Worm (Caenorhabditis elegans): ENCODE data around the gene cutl-9.

cutl-9 gene

ce11 chrII:10654435-10654834, 32.4 kb downstream of the cutl-9 start:
- TF ChIP-seq ceh-36 (tag; optimal IDR thresholded peaks at IDR 0.05) (no peak), ets-7 (tag; optimal IDR thresholded peaks at IDR 0.05) (no peak), hmbx-1 (tag; optimal IDR thresholded peaks at IDR 0.05) (no peak), tbx-11 (GFP tag; IDR thresholded peaks at IDR 0.05) (no peak), sea-1 (GFP tag; conservative IDR thresholded peaks at IDR 0.05) (no peak), B0310.2 (tag; optimal IDR thresholded peaks at IDR 0.05) (no peak), ama-1 (optimal IDR thresholded peaks at IDR 0.05) (no peak), pes-1 (GFP tag; IDR thresholded peaks at IDR 0.05) (no peak), F13C5.2 (tag; optimal IDR thresholded peaks at IDR 0.05) (no peak)

- TF ChIP-seq aly-1 (tag; optimal IDR thresholded peaks at IDR 0.05) (no peak), ceh-36 (tag; optimal IDR thresholded peaks at IDR 0.05) (no peak), tbx-37 (GFP tag; conservative IDR thresholded peaks at IDR 0.05) (no peak)
Measured at ce11 chrII:10656395-10656794, 34.3 kb downstream of the cutl-9 start.

- no peak for TF ChIP-seq scrt-1 (GFP tag; IDR thresholded peaks at IDR 0.05)
- no peak for TF ChIP-seq aly-1 (tag; optimal IDR thresholded peaks at IDR 0.05)
- TF ChIP-seq sea-1 (GFP tag; conservative IDR thresholded peaks at IDR 0.05), result 0 out of 2 replicates have a peak, but pooled peaks have one; percentile 9
Measured at ce11 chrII:10657632-10658108, 35.6 kb downstream of the cutl-9 start, which contains the start of gene lact-3. TSS of gene lact-3 (minus strand) at chrII:10657682.

- no peak for TF ChIP-seq tbx-37 (GFP tag; conservative IDR thresholded peaks at IDR 0.05)
- no peak for TF ChIP-seq B0310.2 (tag; optimal IDR thresholded peaks at IDR 0.05)
- TF ChIP-seq ceh-36 (tag; optimal IDR thresholded peaks at IDR 0.05), result no peak
- TF ChIP-seq ceh-13 (GFP tag; optimal IDR thresholded peaks at IDR 0.05), result no peak
- TF ChIP-seq pes-1 (GFP tag; IDR thresholded peaks at IDR 0.05), result no peak
- no peak for TF ChIP-seq F13C5.2 (tag; optimal IDR thresholded peaks at IDR 0.05)
- TF ChIP-seq hmg-4 (GFP tag; optimal IDR thresholded peaks at IDR 0.05), result no peak
- no peak for TF ChIP-seq ets-7 (tag; optimal IDR thresholded peaks at IDR 0.05)
- no peak for TF ChIP-seq aly-1 (tag; optimal IDR thresholded peaks at IDR 0.05)
- no peak for TF ChIP-seq hmbx-1 (tag; optimal IDR thresholded peaks at IDR 0.05)
- TF ChIP-seq tra-4 (tag; optimal IDR thresholded peaks at IDR 0.05), result no peak
- TF ChIP-seq sea-1 (GFP tag; conservative IDR thresholded peaks at IDR 0.05), result no peak
- no peak for TF ChIP-seq scrt-1 (GFP tag; IDR thresholded peaks at IDR 0.05)
- no peak for TF ChIP-seq flt-1 (GFP tag; IDR thresholded peaks at IDR 0.05)
- TF ChIP-seq tbx-11 (GFP tag; IDR thresholded peaks at IDR 0.05), result no peak
- TF ChIP-seq ama-1 (optimal IDR thresholded peaks at IDR 0.05), result no peak
- TF ChIP-seq hnd-1 (tag; optimal IDR thresholded peaks at IDR 0.05), result no peak
Measured at ce11 chrII:10658576-10659256, 36.7 kb downstream of the cutl-9 start, which contains the start of the genes snu-13 and rsp-7. TSS of gene snu-13 (minus strand) at chrII:10658626. TSS of gene rsp-7 (plus strand) at chrII:10659206.

ce11 chrII:10659585-10659984, 37.5 kb downstream of the cutl-9 start:
- TF ChIP-seq pes-1 (GFP tag; IDR thresholded peaks at IDR 0.05), result no peak
- TF ChIP-seq hnd-1 (tag; optimal IDR thresholded peaks at IDR 0.05), result no peak
- no peak for TF ChIP-seq scrt-1 (GFP tag; IDR thresholded peaks at IDR 0.05)
- no peak for TF ChIP-seq flt-1 (GFP tag; IDR thresholded peaks at IDR 0.05)

ce11 chrII:10660892-10661291, 38.8 kb downstream of the cutl-9 start, which contains the start of gene marc-2:
TSS of gene marc-2 (minus strand) at chrII:10660992.
- TF ChIP-seq ama-1 (optimal IDR thresholded peaks at IDR 0.05) (no peak), ceh-36 (tag; optimal IDR thresholded peaks at IDR 0.05) (no peak), hmbx-1 (tag; optimal IDR thresholded peaks at IDR 0.05) (no peak), scrt-1 (GFP tag; IDR thresholded peaks at IDR 0.05) (no peak), aly-1 (tag; optimal IDR thresholded peaks at IDR 0.05) (no peak), ceh-13 (GFP tag; optimal IDR thresholded peaks at IDR 0.05) (no peak), flt-1 (GFP tag; IDR thresholded peaks at IDR 0.05) (no peak), sea-1 (GFP tag; conservative IDR thresholded peaks at IDR 0.05) (no peak), tbx-37 (GFP tag; conservative IDR thresholded peaks at IDR 0.05) (no peak), B0310.2 (tag; optimal IDR thresholded peaks at IDR 0.05) (no peak), hmg-4 (GFP tag; optimal IDR thresholded peaks at IDR 0.05) (no peak)

- TF ChIP-seq hmbx-1 (tag; optimal IDR thresholded peaks at IDR 0.05) (no peak), aly-1 (tag; optimal IDR thresholded peaks at IDR 0.05) (no peak), ceh-13 (GFP tag; optimal IDR thresholded peaks at IDR 0.05) (no peak), tra-4 (tag; optimal IDR thresholded peaks at IDR 0.05) (no peak), B0310.2 (tag; optimal IDR thresholded peaks at IDR 0.05) (no peak), pes-1 (GFP tag; IDR thresholded peaks at IDR 0.05) (no peak), flt-1 (GFP tag; IDR thresholded peaks at IDR 0.05) (no peak)
Measured at ce11 chrII:10661448-10662064, 39.5 kb downstream of the cutl-9 start.

- TF ChIP-seq tbx-11 (GFP tag; IDR thresholded peaks at IDR 0.05) (no peak), ama-1 (optimal IDR thresholded peaks at IDR 0.05) (peak; percentile 61)
Measured at ce11 chrII:10662279-10662678, 40.2 kb downstream of the cutl-9 start.
